Worm (Caenorhabditis elegans): ENCODE results near the gene ubl-1.

- TF ChIP-seq nhr-6 (tag; optimal IDR thresholded peaks at IDR 0.05): no peak
- no peak for TF ChIP-seq ama-1 (optimal IDR thresholded peaks at IDR 0.05)
- TF ChIP-seq nhr-12 (tag; optimal IDR thresholded peaks at IDR 0.05): no peak
- TF ChIP-seq crh-2 (tag; optimal IDR thresholded peaks at IDR 0.05): no peak
- no peak for TF ChIP-seq lin-13 (GFP tag; optimal IDR thresholded peaks at IDR 0.05)
These were observed 38.3 kb upstream of the ubl-1 start for ce11 chrIII:3029822-3030221.
